Worm (Caenorhabditis elegans) whole organism, L4/young adult: Measurements from ENCODE around the gene sru-23.

Experiments used
- W03F9.2 ChIP-seq: fragments of 150-350 bp; optimal IDR thresholded peaks from 2 replicates; lab custom pipeline; 2014; ENCODE audit warnings: missing biosample characterization, missing genetic modification characterization
- him-1 ChIP-seq: sonication (generic microtip); optimal IDR thresholded peaks from 2 replicates; lab custom pipeline; 2016; ENCODE audit warnings: missing genotype, missing genetic modification reagents, missing genetic modification characterization, missing compliant biosample characterization

- TF ChIP-seq him-1 (tag; lab: Kevin White, UChicago) (no peak), W03F9.2 (tag; lab: Kevin White, UChicago) (no peak)
Measured at ce11 chrV:15924307-15924706, 48.1 kb downstream of the sru-23 start, which contains the start of gene nhr-108.
